Fruit fly (Drosophila melanogaster) whole organism, embryonic: ENCODE measurements around the gene CG42237.

Experiments used
- Aef1 ChIP-seq: fragments of 200-800 bp; sonication (Bioruptor generic); IDR thresholded peaks from 3 replicates; pipeline ENCODE4 v1.3.6; 2022; ENCODE audit warnings: missing biosample characterization, missing genetic modification characterization
- CG1024 ChIP-seq: fragments of 200-800 bp; sonication (Bioruptor generic); IDR thresholded peaks from 2 replicates; pipeline ENCODE4 v1.3.6; 2022; ENCODE audit warnings: missing biosample characterization, missing genetic modification characterization
- CG10274 ChIP-seq: fragments of 200-800 bp; sonication (Bioruptor generic); optimal IDR thresholded peaks from 3 replicates; lab custom pipeline; 2017; ENCODE audit warnings: missing biosample characterization, mild to moderate bottlenecking, missing genetic modification characterization
- CG10543 ChIP-seq: fragments of 200-800 bp; sonication (Bioruptor generic); optimal IDR thresholded peaks from 3 replicates; lab custom pipeline; 2017; ENCODE audit warnings: missing biosample characterization, mild to moderate bottlenecking, missing genetic modification characterization, moderate library complexity
- CG11504 ChIP-seq: fragments of 200-800 bp; sonication (Bioruptor generic); optimal IDR thresholded peaks from 3 replicates; lab custom pipeline; 2019; ENCODE audit warnings: missing biosample characterization, mild to moderate bottlenecking, missing genetic modification characterization, moderate library complexity
- CG15073 ChIP-seq: fragments of 200-800 bp; sonication (Bioruptor generic); optimal IDR thresholded peaks from 2 replicates; lab custom pipeline; 2016; ENCODE audit warnings: missing biosample characterization, missing genetic modification characterization
- CG16815 ChIP-seq: fragments of 200-800 bp; sonication (Bioruptor generic); optimal IDR thresholded peaks from 3 replicates; lab custom pipeline; 2017; ENCODE audit warnings: missing biosample characterization, mild to moderate bottlenecking, missing genetic modification characterization
- CG31224 ChIP-seq: fragments of 200-800 bp; sonication (Bioruptor generic); IDR thresholded peaks from 2 replicates; pipeline ENCODE4 v1.3.6; 2022; ENCODE audit warnings: missing biosample characterization, missing genetic modification characterization
- CG34224 ChIP-seq: fragments of 200-800 bp; sonication (Bioruptor generic); IDR thresholded peaks from 3 replicates; pipeline ENCODE4 v1.3.6; 2022; ENCODE audit warnings: missing biosample characterization, missing genetic modification characterization; ENCODE audit not compliant: partially characterized antibody
- CG5180 ChIP-seq: fragments of 200-800 bp; sonication (Bioruptor generic); optimal IDR thresholded peaks from 3 replicates; lab custom pipeline; 2017; ENCODE audit warnings: missing biosample characterization, missing genetic modification characterization, mild to moderate bottlenecking, moderate library complexity, missing genetic modification reagents
- CG7372 ChIP-seq: fragments of 200-800 bp; sonication (Bioruptor generic); IDR thresholded peaks from 2 replicates; pipeline ENCODE4 v1.3.6; 2022; ENCODE audit warnings: missing biosample characterization, missing genetic modification characterization
- CG7556 ChIP-seq: fragments of 200-800 bp; sonication (Bioruptor generic); optimal IDR thresholded peaks from 2 replicates; lab custom pipeline; 2017; ENCODE audit warnings: missing biosample characterization, mild to moderate bottlenecking, missing genetic modification characterization
- CG7786 ChIP-seq: fragments of 200-800 bp; sonication (Bioruptor generic); optimal IDR thresholded peaks from 2 replicates; lab custom pipeline; 2016; ENCODE audit warnings: missing biosample characterization, missing genetic modification characterization
- CG8478 ChIP-seq: fragments of >200 bp; optimal IDR thresholded peaks from 2 replicates; lab custom pipeline; 2018
- CG9876 ChIP-seq: fragments of 200-800 bp; sonication (Bioruptor generic); optimal IDR thresholded peaks from 2 replicates; lab custom pipeline; 2016; ENCODE audit warnings: missing biosample characterization, missing genetic modification characterization
- Dek ChIP-seq: fragments of 200-800 bp; sonication (Bioruptor generic); optimal IDR thresholded peaks from 3 replicates; lab custom pipeline; 2019; ENCODE audit warnings: missing biosample characterization, mild to moderate bottlenecking, missing genetic modification characterization, moderate library complexity
- Fer1 ChIP-seq: fragments of 200-800 bp; sonication (Bioruptor generic); optimal IDR thresholded peaks from 2 replicates; lab custom pipeline; 2017; ENCODE audit warnings: missing biosample characterization, mild to moderate bottlenecking, missing genetic modification characterization
- Fer2 ChIP-seq: fragments of 200-800 bp; sonication (Bioruptor generic); optimal IDR thresholded peaks from 2 replicates; lab custom pipeline; 2018; ENCODE audit warnings: missing biosample characterization, mild to moderate bottlenecking, missing genetic modification characterization, moderate library complexity
- H2.0 ChIP-seq: fragments of 200-800 bp; sonication (Bioruptor generic); IDR thresholded peaks from 2 replicates; pipeline ENCODE4 v1.3.6; 2022; ENCODE audit warnings: missing biosample characterization, missing genetic modification characterization
- HLH3B ChIP-seq: fragments of 200-800 bp; sonication (Bioruptor generic); IDR thresholded peaks from 2 replicates; pipeline ENCODE4 v1.3.6; 2022; ENCODE audit warnings: missing biosample characterization, missing genetic modification characterization
- HLH4C ChIP-seq: fragments of 200-800 bp; sonication (Bioruptor generic); IDR thresholded peaks from 3 replicates; pipeline ENCODE4 v1.3.6; 2022; ENCODE audit warnings: missing biosample characterization, missing genetic modification characterization; ENCODE audit not compliant: partially characterized antibody
- HLH54F ChIP-seq: fragments of 200-800 bp; sonication (Bioruptor generic); optimal IDR thresholded peaks from 3 replicates; lab custom pipeline; 2016; ENCODE audit warnings: missing biosample characterization, missing genetic modification characterization
- HmgD ChIP-seq: fragments of 200-800 bp; sonication (Bioruptor generic); optimal IDR thresholded peaks from 3 replicates; lab custom pipeline; 2016; ENCODE audit warnings: missing biosample characterization, missing genetic modification characterization
- NfI ChIP-seq: fragments of 200-800 bp; sonication (Bioruptor generic); optimal IDR thresholded peaks from 3 replicates; lab custom pipeline; 2018; ENCODE audit warnings: missing biosample characterization, mild to moderate bottlenecking, missing genetic modification characterization, moderate library complexity
- Oaz ChIP-seq: fragments of 200-800 bp; sonication (Bioruptor generic); IDR thresholded peaks from 2 replicates; pipeline ENCODE4 v1.3.6; 2022; ENCODE audit warnings: missing biosample characterization, missing genetic modification characterization
- Oli ChIP-seq: fragments of 200-800 bp; sonication (Bioruptor generic); optimal IDR thresholded peaks from 2 replicates; lab custom pipeline; 2018; ENCODE audit warnings: missing biosample characterization, mild to moderate bottlenecking, missing genetic modification characterization, moderate library complexity
- Six4 ChIP-seq: fragments of 200-800 bp; sonication (Bioruptor generic); optimal IDR thresholded peaks from 2 replicates; lab custom pipeline; 2016; ENCODE audit warnings: missing biosample characterization, missing genetic modification characterization
- Tbp ChIP-seq: fragments of >200 bp; optimal IDR thresholded peaks from 2 replicates; lab custom pipeline; 2018; ENCODE audit warnings: missing biosample characterization, missing genetic modification characterization
- ac ChIP-seq: fragments of 200-800 bp; sonication (Bioruptor generic); optimal IDR thresholded peaks from 3 replicates; lab custom pipeline; 2017; ENCODE audit warnings: missing biosample characterization, mild to moderate bottlenecking, missing genetic modification characterization
- caup ChIP-seq: fragments of 200-800 bp; sonication (Bioruptor generic); optimal IDR thresholded peaks from 3 replicates; lab custom pipeline; 2017; ENCODE audit warnings: missing biosample characterization, mild to moderate bottlenecking, missing genetic modification characterization, moderate library complexity; ENCODE audit not compliant: severe bottlenecking
- chinmo ChIP-seq: fragments of 200-800 bp; sonication (Bioruptor generic); IDR thresholded peaks from 4 replicates; pipeline ENCODE4 v1.3.6; 2022; ENCODE audit warnings: missing biosample characterization, missing genetic modification characterization; ENCODE audit not compliant: partially characterized antibody
- corto ChIP-seq: fragments of 200-800 bp; sonication (Bioruptor generic); optimal IDR thresholded peaks from 2 replicates; lab custom pipeline; 2016; ENCODE audit warnings: missing biosample characterization, mild to moderate bottlenecking, missing genetic modification characterization, moderate library complexity
- dmrt11E ChIP-seq: fragments of 200-800 bp; sonication (Bioruptor generic); optimal IDR thresholded peaks from 3 replicates; lab custom pipeline; 2018; ENCODE audit warnings: missing biosample characterization, mild to moderate bottlenecking, missing genetic modification characterization, moderate library complexity
- dmrt99B ChIP-seq: fragments of 200-800 bp; sonication (Bioruptor generic); optimal IDR thresholded peaks from 2 replicates; lab custom pipeline; 2018; ENCODE audit warnings: missing biosample characterization, mild to moderate bottlenecking, missing genetic modification characterization, moderate library complexity
- fd96Cb ChIP-seq: fragments of 200-800 bp; sonication (Bioruptor generic); optimal IDR thresholded peaks from 2 replicates; lab custom pipeline; 2018; ENCODE audit warnings: missing biosample characterization, mild to moderate bottlenecking, missing genetic modification characterization, moderate library complexity
- gfzf ChIP-seq: fragments of 200-800 bp; sonication (Bioruptor generic); optimal IDR thresholded peaks from 2 replicates; lab custom pipeline; 2016; ENCODE audit warnings: missing biosample characterization, mild to moderate bottlenecking, missing genetic modification characterization, moderate library complexity
- gsb ChIP-seq: fragments of 200-800 bp; sonication (Bioruptor generic); IDR thresholded peaks from 2 replicates; pipeline ENCODE4 v1.3.6; 2022; ENCODE audit warnings: missing biosample characterization, missing genetic modification characterization
- gsb-n ChIP-seq: fragments of 200-800 bp; sonication (Bioruptor generic); optimal IDR thresholded peaks from 3 replicates; lab custom pipeline; 2018; ENCODE audit warnings: missing biosample characterization, mild to moderate bottlenecking, missing genetic modification characterization
- inv ChIP-seq: fragments of 200-800 bp; sonication (Bioruptor generic); IDR thresholded peaks from 2 replicates; pipeline ENCODE4 v1.3.6; 2022; ENCODE audit warnings: missing biosample characterization, missing genetic modification characterization; ENCODE audit not compliant: partially characterized antibody
- jigr1 ChIP-seq: fragments of 200-800 bp; sonication (Bioruptor generic); IDR thresholded peaks from 3 replicates; pipeline ENCODE4 v1.3.6; 2022; ENCODE audit warnings: missing biosample characterization, missing genetic modification characterization
- org-1 ChIP-seq: fragments of 200-800 bp; sonication (Bioruptor generic); optimal IDR thresholded peaks from 2 replicates; lab custom pipeline; 2017; ENCODE audit warnings: missing biosample characterization, missing genetic modification characterization
- ro ChIP-seq: fragments of 200-800 bp; sonication (Bioruptor generic); IDR thresholded peaks from 2 replicates; pipeline ENCODE4 v1.3.6; 2022; ENCODE audit warnings: missing biosample characterization, missing genetic modification characterization
- sens-2 ChIP-seq: fragments of 200-800 bp; sonication (Bioruptor generic); IDR thresholded peaks from 2 replicates; pipeline ENCODE4 v1.3.6; 2022; ENCODE audit warnings: missing biosample characterization, missing genetic modification characterization
- seq ChIP-seq: fragments of 200-800 bp; sonication (Bioruptor generic); IDR thresholded peaks from 2 replicates; pipeline ENCODE4 v1.3.6; 2022; ENCODE audit warnings: missing biosample characterization, missing genetic modification characterization
- sim ChIP-seq: fragments of 200-800 bp; sonication (Bioruptor generic); IDR thresholded peaks from 2 replicates; pipeline ENCODE4 v1.3.6; 2022; ENCODE audit warnings: missing biosample characterization, missing genetic modification characterization
- sna ChIP-seq: fragments of 200-800 bp; sonication (Bioruptor generic); IDR thresholded peaks from 2 replicates; pipeline ENCODE4 v1.3.6; 2022; ENCODE audit warnings: missing biosample characterization, missing genetic modification characterization; ENCODE audit not compliant: partially characterized antibody
- stwl ChIP-seq: fragments of 200-800 bp; sonication (Bioruptor generic); optimal IDR thresholded peaks from 3 replicates; lab custom pipeline; 2018; ENCODE audit warnings: missing biosample characterization, mild to moderate bottlenecking, missing genetic modification characterization, moderate library complexity
- tap ChIP-seq: fragments of 200-800 bp; optimal IDR thresholded peaks from 3 replicates; lab custom pipeline; 2019; ENCODE audit warnings: missing biosample characterization, mild to moderate bottlenecking, missing genetic modification characterization, moderate library complexity
- tx ChIP-seq: fragments of 200-800 bp; sonication (Bioruptor generic); optimal IDR thresholded peaks from 2 replicates; lab custom pipeline; 2016; ENCODE audit warnings: missing biosample characterization, missing genetic modification characterization
- unpg ChIP-seq: fragments of 200-800 bp; sonication (Bioruptor generic); optimal IDR thresholded peaks from 3 replicates; lab custom pipeline; 2018; ENCODE audit warnings: missing biosample characterization, mild to moderate bottlenecking, missing genetic modification characterization, moderate library complexity
- vvl ChIP-seq: fragments of 200-800 bp; sonication (Bioruptor generic); IDR thresholded peaks from 2 replicates; pipeline ENCODE4 v1.3.6; 2022; ENCODE audit warnings: missing biosample characterization, missing genetic modification characterization

CG42237 gene

DNA sequence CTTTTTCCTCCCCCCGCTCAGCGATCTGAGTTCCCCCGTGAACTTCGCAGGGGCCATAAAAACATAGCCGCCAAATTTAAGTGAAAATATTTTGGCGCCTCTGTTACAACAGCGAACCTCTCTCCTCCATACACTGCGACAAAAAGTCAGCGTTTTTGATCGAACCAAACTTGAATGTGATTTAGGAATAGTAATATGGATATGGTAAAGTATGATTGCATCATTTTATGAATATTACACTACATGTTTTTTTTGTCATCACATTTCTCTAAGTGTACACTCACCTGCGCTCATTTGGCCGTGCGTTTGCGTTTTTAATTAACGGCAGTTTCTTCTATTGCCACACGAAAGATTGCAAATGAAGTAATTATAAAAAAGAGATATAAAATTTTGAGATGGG is 20.8 kb downstream of the CG42237 start (continued):
- TF ChIP-seq Tbp (GFP tag; lab: Kevin White, UChicago) (no peak), CG9876 (no peak), CG8478 (lab: Kevin White, UChicago) (no peak), CG11504 (tag; lab: Kevin White, UChicago) (peak; percentile 79), CG16815 (GFP tag; lab: Kevin White, UChicago) (no peak), sens-2 (GFP tag; lab: Robert Waterston, UW) (0 out of 2 replicates have a peak, but pooled peaks have one; percentile 39), CG5180 (GFP tag; lab: Kevin White, UChicago) (peak; percentile 50), org-1 (GFP tag; lab: Kevin White, UChicago) (peak; percentile 34), CG7372 (GFP tag; lab: Robert Waterston, UW) (no peak), sim (GFP tag; lab: Robert Waterston, UW) (peak; percentile 40; the same call in 1 of the 2 replicates), gsb (GFP tag; lab: Robert Waterston, UW) (no peak), chinmo (GFP tag; lab: Robert Waterston, UW) (no peak), Dek (peak; percentile 15), HLH3B (GFP tag; lab: Robert Waterston, UW) (peak; percentile 71), CG15073 (GFP tag; lab: Kevin White, UChicago) (no peak), CG31224 (GFP tag; lab: Robert Waterston, UW) (no peak), unpg (GFP tag; lab: Kevin White, UChicago) (peak; percentile 74), jigr1 (no peak), seq (0 out of 2 replicates have a peak, but pooled peaks have one; percentile 33), gfzf (GFP tag; lab: Kevin White, UChicago) (no peak), stwl (tag; lab: Kevin White, UChicago) (no peak), gsb-n (no peak), Aef1 (GFP tag; lab: Robert Waterston, UW) (peak; percentile 48; the same call in 1 of the 3 replicates), sna (GFP tag; lab: Robert Waterston, UW) (no peak), CG7556 (peak; percentile 38), caup (GFP tag; lab: Kevin White, UChicago) (peak; percentile 20), Oli (tag; lab: Kevin White, UChicago) (peak; percentile 70), tx (peak; percentile 9), H2.0 (GFP tag; lab: Robert Waterston, UW) (peak; percentile 37; the same call in 1 of the 2 replicates), vvl (peak; percentile 85), Six4 (GFP tag; lab: Kevin White, UChicago) (peak; percentile 26), ro (GFP tag; lab: Robert Waterston, UW) (no peak), dmrt99B (tag; lab: Kevin White, UChicago) (peak; percentile 84), HmgD (GFP tag; lab: Kevin White, UChicago) (no peak), CG10274 (GFP tag; lab: Kevin White, UChicago) (peak; percentile 39), inv (no peak), NfI (GFP tag; lab: Kevin White, UChicago) (peak; percentile 54), dmrt11E (tag; lab: Kevin White, UChicago) (no peak), CG10543 (GFP tag; lab: Kevin White, UChicago) (no peak), corto (no peak), CG34224 (no peak), ac (GFP tag; lab: Kevin White, UChicago) (no peak), HLH54F (GFP tag; lab: Kevin White, UChicago) (no peak), CG7786 (GFP tag; lab: Kevin White, UChicago) (peak; percentile 37), Oaz (peak; percentile 29; the same call in 1 of the 2 replicates), fd96Cb (tag; lab: Kevin White, UChicago) (peak; percentile 68), Fer1 (GFP tag; lab: Kevin White, UChicago) (peak; percentile 27), CG1024 (0 out of 2 replicates have a peak, but pooled peaks have one; percentile 30), HLH4C (GFP tag; lab: Robert Waterston, UW) (no peak), tap (peak; percentile 42), Fer2 (tag; lab: Kevin White, UChicago) (no peak)
